Worm (Caenorhabditis elegans): ENCODE data around the gene C30H6.5.

ce11 chrIV:17406119-17406518 is 34.5 kb downstream of the C30H6.5 start:
- TF ChIP-seq skn-1 (tag; optimal IDR thresholded peaks at IDR 0.05) (no peak), fos-1 (tag; optimal IDR thresholded peaks at IDR 0.05) (no peak), eor-1 (tag; optimal IDR thresholded peaks at IDR 0.05) (no peak), ztf-11 (tag; optimal IDR thresholded peaks at IDR 0.05) (no peak), mdl-1 (tag; optimal IDR thresholded peaks at IDR 0.05) (no peak), elt-2 (tag; optimal IDR thresholded peaks at IDR 0.05) (peak; percentile 76), elt-3 (tag; optimal IDR thresholded peaks at IDR 0.05) (no peak), nhr-12 (tag; optimal IDR thresholded peaks at IDR 0.05) (no peak), fkh-10 (GFP tag; optimal IDR thresholded peaks at IDR 0.05) (no peak), ceh-82 (tag; optimal IDR thresholded peaks at IDR 0.05) (no peak), pha-4 (tag; optimal IDR thresholded peaks at IDR 0.05) (no peak)
